Worm (Caenorhabditis elegans): ENCODE results near the gene sulp-4.

Gene sulp-4

DNA sequence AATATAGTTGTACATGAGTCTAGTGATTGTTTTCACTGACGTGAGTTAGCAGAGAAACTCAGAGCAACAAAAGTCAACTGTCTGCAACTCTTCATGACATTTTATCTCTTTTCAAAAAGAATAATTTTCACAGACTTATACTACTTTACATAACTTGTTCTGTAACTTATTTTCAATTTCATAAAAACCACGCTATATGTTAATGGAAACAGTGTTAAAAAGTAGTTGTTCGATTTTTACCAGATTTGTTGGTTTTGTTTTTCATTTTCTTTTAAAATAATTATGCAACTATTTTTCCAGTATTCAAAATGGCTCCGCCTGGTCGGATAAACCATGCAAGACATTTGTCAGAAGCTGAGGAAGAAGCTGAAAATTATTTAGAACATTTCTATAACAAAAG is at the start of gene sulp-4:
sulp-4 (plus strand) TSS at position 301 of the 400 bp plus-strand sequence.
- TF ChIP-seq flh-1 (GFP tag; optimal IDR thresholded peaks at IDR 0.05) (no peak), cnd-1 (tag; optimal IDR thresholded peaks at IDR 0.05) (no peak), ztf-11 (tag; optimal IDR thresholded peaks at IDR 0.05) (no peak), M03D4.4 (tag; optimal IDR thresholded peaks at IDR 0.05) (no peak), bed-3 (GFP tag; optimal IDR thresholded peaks at IDR 0.05) (no peak), ces-1 (GFP tag; optimal IDR thresholded peaks at IDR 0.05) (no peak), mep-1 (tag; optimal IDR thresholded peaks at IDR 0.05) (no peak), sptf-1 (tag; optimal IDR thresholded peaks at IDR 0.05) (no peak), ham-2 (GFP tag; optimal IDR thresholded peaks at IDR 0.05) (no peak), lin-32 (GFP tag; optimal IDR thresholded peaks at IDR 0.05) (no peak), ceh-39 (tag; optimal IDR thresholded peaks at IDR 0.05) (no peak), sem-2 (GFP tag; optimal IDR thresholded peaks at IDR 0.05) (no peak), nhr-28 (tag; optimal IDR thresholded peaks at IDR 0.05) (no peak), blmp-1 (tag; optimal IDR thresholded peaks at IDR 0.05) (no peak), nhr-237 (tag; optimal IDR thresholded peaks at IDR 0.05) (no peak), elt-1 (tag; optimal IDR thresholded peaks at IDR 0.05; ENCODE audit: borderline replicate concordance, insufficient read depth) (no peak), unc-62 (GFP tag; optimal IDR thresholded peaks at IDR 0.05) (no peak), snpc-4 (tag; optimal IDR thresholded peaks at IDR 0.05) (no peak)

DNA sequence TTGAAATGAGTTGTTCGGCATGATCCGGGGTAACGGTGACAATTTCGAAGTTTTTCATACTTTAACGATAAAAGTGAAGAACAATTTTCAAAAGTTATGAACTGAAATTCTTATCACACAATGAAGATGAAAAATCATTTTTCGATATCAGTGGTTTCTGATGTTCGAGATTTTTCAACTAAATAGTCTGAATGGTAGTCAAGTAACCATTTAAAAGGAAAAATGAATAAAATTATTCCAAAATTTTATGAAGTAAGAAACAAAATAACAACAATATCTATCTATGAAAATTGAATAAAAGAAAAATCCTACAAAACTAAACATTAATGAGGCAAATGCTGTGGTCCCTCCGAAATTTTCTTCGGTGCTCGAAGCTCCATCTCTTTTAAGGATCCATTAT is 49.5 kb upstream of the sulp-4 start, which contains the start of gene D2023.4:
D2023.4 (minus strand) TSS at position 101 of the 400 bp plus-strand sequence.
- TF ChIP-seq tbx-8 (GFP tag; optimal IDR thresholded peaks at IDR 0.05) (no peak), zip-8 (tag; optimal IDR thresholded peaks at IDR 0.05) (no peak), hlh-1 (tag; optimal IDR thresholded peaks at IDR 0.05) (no peak), sem-2 (GFP tag; optimal IDR thresholded peaks at IDR 0.05) (no peak), lsy-2 (tag; optimal IDR thresholded peaks at IDR 0.05) (no peak), blmp-1 (tag; optimal IDR thresholded peaks at IDR 0.05) (no peak), drap-1 (GFP tag; optimal IDR thresholded peaks at IDR 0.05) (no peak), nhr-237 (tag; optimal IDR thresholded peaks at IDR 0.05) (no peak), ceh-83 (GFP tag; optimal IDR thresholded peaks at IDR 0.05) (no peak), mls-2 (tag; optimal IDR thresholded peaks at IDR 0.05) (no peak), nhr-28 (tag; optimal IDR thresholded peaks at IDR 0.05) (no peak), snpc-4 (tag; optimal IDR thresholded peaks at IDR 0.05) (no peak), M03D4.4 (tag; optimal IDR thresholded peaks at IDR 0.05) (no peak), ceh-43 (GFP tag; optimal IDR thresholded peaks at IDR 0.05) (no peak), nhr-2 (tag; optimal IDR thresholded peaks at IDR 0.05) (no peak)

DNA sequence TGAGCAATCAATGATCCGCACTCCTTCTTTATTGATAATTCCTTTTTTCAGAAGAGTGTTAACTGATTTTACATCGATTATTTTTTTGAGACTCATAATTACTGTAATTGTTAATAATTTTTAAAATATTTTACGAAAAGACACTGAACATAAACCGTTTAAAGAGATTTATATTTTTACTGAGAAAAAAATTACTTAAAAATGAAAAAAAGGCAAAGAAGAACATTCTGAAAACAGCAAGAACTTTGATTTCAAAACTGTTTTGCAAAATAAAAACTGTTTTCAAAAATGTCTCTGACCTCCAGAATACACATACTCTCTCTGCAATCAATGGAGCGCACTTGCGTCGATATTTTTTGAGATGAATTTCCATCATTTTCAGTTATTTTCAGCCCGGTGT is 48.2 kb upstream of the sulp-4 start, which contains the start of the genes mpst-1 and D2023.6:
mpst-1 (minus strand) TSS at position 101 of the 400 bp plus-strand sequence.
D2023.6 (plus strand) TSS at position 388 of the 400 bp plus-strand sequence.
- TF ChIP-seq lin-13 (tag; optimal IDR thresholded peaks at IDR 0.05), result no peak
- no peak for TF ChIP-seq nhr-12 (tag; optimal IDR thresholded peaks at IDR 0.05)
- no peak for TF ChIP-seq unc-39 (tag; optimal IDR thresholded peaks at IDR 0.05)
- TF ChIP-seq pha-4 (tag; optimal IDR thresholded peaks at IDR 0.05), result no peak
- no peak for TF ChIP-seq lin-32 (GFP tag; optimal IDR thresholded peaks at IDR 0.05)
- no peak for TF ChIP-seq bed-3 (GFP tag; optimal IDR thresholded peaks at IDR 0.05)
- TF ChIP-seq nhr-28 (tag; optimal IDR thresholded peaks at IDR 0.05), result no peak
- TF ChIP-seq nhr-76 (tag; optimal IDR thresholded peaks at IDR 0.05), result no peak
- no peak for TF ChIP-seq M03D4.4 (tag; optimal IDR thresholded peaks at IDR 0.05)
- no peak for TF ChIP-seq ceh-83 (GFP tag; optimal IDR thresholded peaks at IDR 0.05)
- no peak for TF ChIP-seq elt-1 (tag; optimal IDR thresholded peaks at IDR 0.05; ENCODE audit: borderline replicate concordance, insufficient read depth)
- TF ChIP-seq tbx-8 (GFP tag; optimal IDR thresholded peaks at IDR 0.05), result no peak
- no peak for TF ChIP-seq flh-1 (GFP tag; optimal IDR thresholded peaks at IDR 0.05)

DNA sequence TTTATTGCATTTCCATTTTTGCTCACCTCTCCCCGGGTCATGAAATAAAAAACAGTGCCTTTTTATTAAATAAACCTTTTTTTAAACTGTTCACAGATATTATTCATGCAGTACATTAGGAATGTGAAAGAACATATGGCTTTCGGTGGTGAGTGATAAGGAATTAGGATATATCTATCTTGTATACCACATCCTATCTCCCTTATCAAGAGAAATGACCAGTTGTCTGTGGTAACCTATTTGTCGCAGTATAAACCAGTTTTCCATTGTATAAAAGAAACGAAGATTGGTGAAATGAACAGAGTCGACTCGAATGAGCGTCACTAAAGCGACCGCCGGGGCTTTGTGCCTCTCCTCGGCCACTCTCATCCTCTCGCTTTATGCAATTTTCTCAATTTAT is 45.9 kb upstream of the sulp-4 start, which contains the start of gene col-158:
col-158 (plus strand) TSS at position 301 of the 400 bp plus-strand sequence.
- TF ChIP-seq nhr-237 (tag; optimal IDR thresholded peaks at IDR 0.05) (no peak), ceh-43 (GFP tag; optimal IDR thresholded peaks at IDR 0.05) (no peak), lin-32 (GFP tag; optimal IDR thresholded peaks at IDR 0.05) (no peak), ztf-11 (tag; optimal IDR thresholded peaks at IDR 0.05) (no peak), blmp-1 (tag; optimal IDR thresholded peaks at IDR 0.05) (no peak), mab-5 (tag; optimal IDR thresholded peaks at IDR 0.05) (no peak)

All from whole organism, mixed stage, embryonic.